Worm (Caenorhabditis elegans) whole organism, L3 larva: ENCODE results near the gene zyg-1.
A peak's percentile ranks its signal among the peaks of the same experiment; 100 is the strongest.

Source experiments
- R02D3.7 ChIP-seq: fragments of 150-350 bp; optimal IDR thresholded peaks from 2 replicates; lab custom pipeline; 2014; ENCODE audit warnings: missing biosample characterization, missing genetic modification characterization
- ZK546.5 ChIP-seq: sonication (generic microtip); optimal IDR thresholded peaks from 2 replicates; lab custom pipeline; 2017; ENCODE audit warnings: missing biosample characterization, missing genetic modification characterization
- aly-2 ChIP-seq: fragments of 150-350 bp; optimal IDR thresholded peaks from 2 replicates; lab custom pipeline; 2014; ENCODE audit warnings: missing biosample characterization, missing genetic modification characterization
- ama-1 ChIP-seq: fragments of 150-350 bp; optimal IDR thresholded peaks from 2 replicates; lab custom pipeline; 2018
- ceh-16 ChIP-seq: sonication (generic microtip); optimal IDR thresholded peaks from 2 replicates; lab custom pipeline; 2017; ENCODE audit warnings: missing biosample characterization, missing genetic modification characterization
- ceh-28 ChIP-seq: fragments of 150-350 bp; optimal IDR thresholded peaks from 2 replicates; lab custom pipeline; 2014; ENCODE audit warnings: missing biosample characterization, missing genetic modification reagents, missing genetic modification characterization
- ceh-82 ChIP-seq: fragments of 150-350 bp; optimal IDR thresholded peaks from 2 replicates; lab custom pipeline; 2014; ENCODE audit warnings: missing biosample characterization, missing genetic modification characterization
- ceh-9 ChIP-seq: sonication (generic microtip); optimal IDR thresholded peaks from 2 replicates; lab custom pipeline; 2018; ENCODE audit warnings: missing biosample characterization, missing genetic modification characterization
- daf-12 ChIP-seq: fragments of 150-350 bp; optimal IDR thresholded peaks from 2 replicates; lab custom pipeline; 2014; ENCODE audit warnings: missing biosample characterization, missing genetic modification reagents, missing genetic modification characterization
- egl-27 ChIP-seq: sonication (generic microtip); optimal IDR thresholded peaks from 4 replicates; lab custom pipeline; 2017; ENCODE audit warnings: missing biosample characterization, missing genetic modification reagents, missing genetic modification characterization
- egl-5 ChIP-seq: fragments of 150-350 bp; optimal IDR thresholded peaks from 2 replicates; lab custom pipeline; 2017; ENCODE audit warnings: missing biosample characterization, missing genetic modification reagents, missing genetic modification characterization, inconsistent platforms
- elt-1 ChIP-seq: fragments of 150-350 bp; optimal IDR thresholded peaks from 2 replicates; lab custom pipeline; 2014; ENCODE audit warnings: missing biosample characterization, missing genetic modification characterization
- elt-2 ChIP-seq: sonication (generic microtip); optimal IDR thresholded peaks from 2 replicates; lab custom pipeline; 2016; ENCODE audit warnings: missing genetic modification reagents, mild to moderate bottlenecking, missing genetic modification characterization, missing compliant biosample characterization
- elt-3 ChIP-seq, 3 experiments: fragments of 150-350 bp in 1 of 3; sonication (generic microtip) in 2 of 3; optimal IDR thresholded peaks; 2 replicates in 2 of 3; 4 replicates in 1 of 3; lab custom pipeline; 2014 to 2017; ENCODE audit warnings: missing biosample characterization in 3 of 3, missing genetic modification characterization in 3 of 3
- eor-1 ChIP-seq, 2 experiments: fragments of 150-350 bp; optimal IDR thresholded peaks; 2 replicates each; lab custom pipeline; 2014 to 2018; ENCODE audit warnings: missing biosample characterization in 2 of 2, missing genetic modification characterization in 2 of 2
- fkh-10 ChIP-seq: sonication (generic microtip); optimal IDR thresholded peaks from 2 replicates; lab custom pipeline; 2017; ENCODE audit warnings: missing biosample characterization, missing genetic modification reagents, missing genetic modification characterization
- fkh-2 ChIP-seq: fragments of 150-350 bp; optimal IDR thresholded peaks from 2 replicates; lab custom pipeline; 2014; ENCODE audit warnings: missing biosample characterization, missing genetic modification reagents, missing genetic modification characterization
- fos-1 ChIP-seq: fragments of 150-350 bp; optimal IDR thresholded peaks from 2 replicates; lab custom pipeline; 2014; ENCODE audit warnings: missing biosample characterization, missing genetic modification characterization
- hmg-11 ChIP-seq: sonication (generic microtip); optimal IDR thresholded peaks from 2 replicates; lab custom pipeline; 2016; ENCODE audit warnings: missing genetic modification characterization, missing compliant biosample characterization
- jun-1 ChIP-seq: fragments of 150-350 bp; optimal IDR thresholded peaks from 2 replicates; lab custom pipeline; 2014; ENCODE audit warnings: missing biosample characterization, missing genetic modification reagents, missing genetic modification characterization
- lin-15B ChIP-seq: fragments of 150-350 bp; optimal IDR thresholded peaks from 2 replicates; lab custom pipeline; 2014; ENCODE audit warnings: missing biosample characterization, missing genetic modification characterization
- lin-39 ChIP-seq: fragments of 150-350 bp; optimal IDR thresholded peaks from 2 replicates; lab custom pipeline; 2018; ENCODE audit warnings: missing biosample characterization, missing genetic modification reagents, missing genetic modification characterization
- lsy-12 ChIP-seq: sonication (generic microtip); optimal IDR thresholded peaks from 2 replicates; lab custom pipeline; 2016; ENCODE audit warnings: mild to moderate bottlenecking, missing genetic modification characterization, missing compliant biosample characterization
- mdl-1 ChIP-seq: fragments of 150-350 bp; optimal IDR thresholded peaks from 2 replicates; lab custom pipeline; 2014; ENCODE audit warnings: missing biosample characterization, missing genetic modification characterization
- mml-1 ChIP-seq: fragments of 150-350 bp; sonication (generic microtip); optimal IDR thresholded peaks from 3 replicates; lab custom pipeline; 2014; ENCODE audit warnings: missing biosample characterization, missing genetic modification characterization
- nfya-1 ChIP-seq: sonication (generic microtip); optimal IDR thresholded peaks from 2 replicates; lab custom pipeline; 2017; ENCODE audit warnings: missing genetic modification characterization, mild to moderate bottlenecking, missing compliant biosample characterization, antibody characterized with exemption, moderate library complexity; ENCODE audit not compliant: insufficient read depth
- nhr-11 ChIP-seq: fragments of 150-350 bp; optimal IDR thresholded peaks from 2 replicates; lab custom pipeline; 2014; ENCODE audit warnings: missing biosample characterization, missing genetic modification characterization
- nhr-12 ChIP-seq: fragments of 150-350 bp; optimal IDR thresholded peaks from 2 replicates; lab custom pipeline; 2014; ENCODE audit warnings: missing biosample characterization, missing genetic modification characterization
- nhr-23 ChIP-seq: fragments of 150-350 bp; optimal IDR thresholded peaks from 2 replicates; lab custom pipeline; 2014; ENCODE audit warnings: missing biosample characterization, missing genetic modification reagents, missing genetic modification characterization
- nhr-237 ChIP-seq: fragments of 150-350 bp; optimal IDR thresholded peaks from 2 replicates; lab custom pipeline; 2014; ENCODE audit warnings: missing biosample characterization, missing genetic modification characterization
- nhr-25 ChIP-seq: sonication (generic microtip); optimal IDR thresholded peaks from 2 replicates; lab custom pipeline; 2017; ENCODE audit warnings: missing biosample characterization, missing genetic modification characterization
- nhr-28 ChIP-seq: fragments of 150-350 bp; optimal IDR thresholded peaks from 2 replicates; lab custom pipeline; 2014; ENCODE audit warnings: missing biosample characterization, missing genetic modification characterization
- nhr-43 ChIP-seq: sonication (generic microtip); optimal IDR thresholded peaks from 2 replicates; lab custom pipeline; 2016; ENCODE audit warnings: mild to moderate bottlenecking, missing genetic modification characterization, missing compliant biosample characterization; ENCODE audit not compliant: poor library complexity, severe bottlenecking
- nhr-67 ChIP-seq: fragments of 150-350 bp; optimal IDR thresholded peaks from 2 replicates; lab custom pipeline; 2014; ENCODE audit warnings: missing biosample characterization, missing genetic modification characterization
- nhr-76 ChIP-seq: fragments of 150-350 bp; sonication (generic microtip); optimal IDR thresholded peaks from 5 replicates; lab custom pipeline; 2014; ENCODE audit warnings: missing biosample characterization, missing genetic modification characterization
- nhr-77 ChIP-seq: fragments of 150-350 bp; optimal IDR thresholded peaks from 2 replicates; lab custom pipeline; 2014; ENCODE audit warnings: missing biosample characterization, missing genetic modification characterization
- pha-4 ChIP-seq: fragments of 150-350 bp; optimal IDR thresholded peaks from 2 replicates; lab custom pipeline; 2014; ENCODE audit warnings: missing biosample characterization, missing genetic modification reagents, missing genetic modification characterization
- pqm-1 ChIP-seq: fragments of 150-350 bp; optimal IDR thresholded peaks from 2 replicates; lab custom pipeline; 2017; ENCODE audit warnings: missing biosample characterization, missing genetic modification characterization, inconsistent platforms
- sea-2 ChIP-seq: fragments of 150-350 bp; sonication (generic microtip); optimal IDR thresholded peaks from 4 replicates; lab custom pipeline; 2014; ENCODE audit warnings: missing biosample characterization, missing genetic modification reagents, missing genetic modification characterization
- skn-1 ChIP-seq: fragments of 150-350 bp; optimal IDR thresholded peaks from 2 replicates; lab custom pipeline; 2014; ENCODE audit warnings: missing biosample characterization, missing genetic modification characterization
- snpc-4 ChIP-seq: fragments of 150-350 bp; optimal IDR thresholded peaks from 2 replicates; lab custom pipeline; 2014; ENCODE audit warnings: missing biosample characterization, missing genetic modification characterization
- tbx-2 ChIP-seq: sonication (generic microtip); optimal IDR thresholded peaks from 2 replicates; lab custom pipeline; 2016; ENCODE audit warnings: mild to moderate bottlenecking, missing genetic modification characterization, missing compliant biosample characterization
- unc-39 ChIP-seq: sonication (generic microtip); optimal IDR thresholded peaks from 4 replicates; lab custom pipeline; 2017; ENCODE audit warnings: missing biosample characterization, missing genetic modification characterization
- unc-62 ChIP-seq: fragments of 150-350 bp; sonication (generic microtip); optimal IDR thresholded peaks from 4 replicates; lab custom pipeline; 2014; ENCODE audit warnings: missing biosample characterization, missing genetic modification reagents, missing genetic modification characterization
- zag-1 ChIP-seq: fragments of 150-350 bp; optimal IDR thresholded peaks from 2 replicates; lab custom pipeline; 2014; ENCODE audit warnings: missing biosample characterization, missing genetic modification characterization
- ztf-11 ChIP-seq: fragments of 150-350 bp; optimal IDR thresholded peaks from 2 replicates; lab custom pipeline; 2014; ENCODE audit warnings: missing biosample characterization, missing genetic modification characterization
- ztf-4 ChIP-seq: fragments of 150-350 bp; optimal IDR thresholded peaks from 2 replicates; lab custom pipeline; 2014; ENCODE audit warnings: missing biosample characterization, missing genetic modification characterization

Gene zyg-1

ce11 chrII:5680703-5681102, 31.2 kb downstream of the zyg-1 start, which contains the start of gene flp-27:
flp-27 (plus strand) TSS chrII:5681003.
- TF ChIP-seq sea-2 (GFP tag; lab: Kevin White, UChicago) (no peak), pha-4 (no peak), R02D3.7 (tag; lab: Kevin White, UChicago) (no peak), nhr-25 (tag; lab: Kevin White, UChicago) (no peak), lin-39 (tag; lab: Kevin White, UChicago) (no peak), ztf-11 (tag; lab: Kevin White, UChicago) (no peak), nhr-23 (no peak), daf-12 (tag; lab: Kevin White, UChicago) (no peak), nhr-28 (tag; lab: Kevin White, UChicago) (no peak), elt-3 (tag; optimal IDR thresholded peaks at IDR 0.05; lab: Kevin White, UChicago) (no peak), nhr-67 (tag; lab: Kevin White, UChicago) (no peak), fos-1 (tag; lab: Kevin White, UChicago) (no peak), egl-5 (tag; lab: Kevin White, UChicago) (no peak), unc-62 (no peak), nhr-76 (tag; lab: Kevin White, UChicago) (no peak)

ce11 chrII:5688959-5689358, 39.4 kb downstream of the zyg-1 start, which contains the start of gene C25H3.11:
C25H3.11 (minus strand) TSS chrII:5689040.
- TF ChIP-seq mdl-1 (tag; lab: Kevin White, UChicago) (no peak), pha-4 (peak; percentile 42), egl-27 (tag; lab: Kevin White, UChicago) (no peak), nhr-23 (no peak), elt-1 (tag; lab: Kevin White, UChicago) (no peak), ceh-16 (no peak), elt-2 (tag; lab: Kevin White, UChicago) (peak; percentile 70), zag-1 (tag; lab: Kevin White, UChicago) (no peak), ztf-4 (no peak), nhr-43 (tag; lab: Kevin White, UChicago) (no peak), lsy-12 (tag; lab: Kevin White, UChicago) (peak; percentile 4), fkh-2 (tag; lab: Kevin White, UChicago) (no peak), skn-1 (tag; lab: Kevin White, UChicago) (no peak), ceh-28 (tag; lab: Kevin White, UChicago) (no peak), unc-62 (no peak), nhr-67 (tag; lab: Kevin White, UChicago) (no peak), hmg-11 (tag; lab: Kevin White, UChicago) (no peak), nhr-11 (tag; lab: Kevin White, UChicago) (no peak), nhr-25 (tag; lab: Kevin White, UChicago) (no peak), tbx-2 (no peak), lin-39 (tag; lab: Kevin White, UChicago) (no peak), R02D3.7 (tag; lab: Kevin White, UChicago) (no peak), fos-1 (tag; lab: Kevin White, UChicago) (no peak), nhr-77 (tag; lab: Kevin White, UChicago) (no peak), snpc-4 (tag; lab: Kevin White, UChicago) (peak; percentile 29), nhr-237 (tag; lab: Kevin White, UChicago) (no peak), pqm-1 (tag; lab: Kevin White, UChicago) (peak; percentile 26), fkh-10 (GFP tag; lab: Kevin White, UChicago) (no peak), mml-1 (tag; lab: Kevin White, UChicago) (no peak), unc-39 (tag; lab: Kevin White, UChicago) (no peak), ztf-11 (tag; lab: Kevin White, UChicago) (no peak), elt-3 (tag; optimal IDR thresholded peaks at IDR 0.05; lab: Kevin White, UChicago) (no peak), ama-1 (lab: Kevin White, UChicago) (peak; percentile 52), ceh-9 (tag; lab: Kevin White, UChicago) (no peak), sea-2 (GFP tag; lab: Kevin White, UChicago) (no peak), nfya-1 (tag; lab: Kevin White, UChicago) (peak; percentile 67), nhr-12 (tag; lab: Kevin White, UChicago) (no peak), ceh-82 (tag; lab: Kevin White, UChicago) (no peak), egl-5 (tag; lab: Kevin White, UChicago) (no peak), nhr-28 (tag; lab: Kevin White, UChicago) (no peak), ZK546.5 (tag; lab: Kevin White, UChicago) (no peak), jun-1 (tag; lab: Kevin White, UChicago) (no peak), daf-12 (tag; lab: Kevin White, UChicago) (no peak), eor-1 (tag; optimal IDR thresholded peaks at IDR 0.05; lab: Kevin White, UChicago) (no peak), aly-2 (tag; lab: Kevin White, UChicago) (no peak), nhr-76 (tag; lab: Kevin White, UChicago) (no peak), lin-15B (tag; lab: Kevin White, UChicago) (peak; percentile 53)
